Fruit fly (Drosophila melanogaster) whole organism, embryonic: ENCODE results near the gene CG1638.
A peak's percentile ranks its signal among the peaks of the same experiment; 100 is the strongest.

Experiments used
- Atf3 ChIP-seq: fragments of 200-800 bp; sonication (Bioruptor generic); optimal IDR thresholded peaks from 3 replicates; lab custom pipeline; 2016; ENCODE audit warnings: missing biosample characterization, missing genetic modification characterization
- CG12744 ChIP-seq: fragments of 200-800 bp; sonication (Bioruptor generic); optimal IDR thresholded peaks from 2 replicates; lab custom pipeline; 2016; ENCODE audit warnings: missing biosample characterization, missing genetic modification characterization
- CG1602 ChIP-seq: fragments of 200-800 bp; sonication (Bioruptor generic); optimal IDR thresholded peaks from 3 replicates; lab custom pipeline; 2016; ENCODE audit warnings: missing biosample characterization, missing genetic modification characterization
- CG17359 ChIP-seq: fragments of 200-800 bp; sonication (Bioruptor generic); optimal IDR thresholded peaks from 3 replicates; lab custom pipeline; 2018; ENCODE audit warnings: missing biosample characterization, mild to moderate bottlenecking, missing genetic modification characterization, moderate library complexity
- CG1792 ChIP-seq: fragments of 200-800 bp; sonication (Bioruptor generic); optimal IDR thresholded peaks from 2 replicates; lab custom pipeline; 2016; ENCODE audit warnings: missing biosample characterization, missing genetic modification characterization
- CG18011 ChIP-seq: fragments of 200-800 bp; sonication (Bioruptor generic); optimal IDR thresholded peaks from 2 replicates; lab custom pipeline; 2017; ENCODE audit warnings: missing biosample characterization, missing genetic modification characterization, mild to moderate bottlenecking, moderate library complexity, missing genotype
- CG18476 ChIP-seq: fragments of 200-800 bp; sonication (Bioruptor generic); optimal IDR thresholded peaks from 2 replicates; lab custom pipeline; 2016; ENCODE audit warnings: missing biosample characterization, mild to moderate bottlenecking, missing genetic modification characterization
- CG2712 ChIP-seq: fragments of 200-800 bp; optimal IDR thresholded peaks from 3 replicates; lab custom pipeline; 2019; ENCODE audit warnings: missing biosample characterization, mild to moderate bottlenecking, missing genetic modification characterization, moderate library complexity
- CG30431 ChIP-seq: fragments of 200-800 bp; sonication (Bioruptor generic); optimal IDR thresholded peaks from 2 replicates; lab custom pipeline; 2017; ENCODE audit warnings: missing biosample characterization, missing genetic modification characterization
- CG3163 ChIP-seq: fragments of 200-800 bp; sonication (Bioruptor generic); optimal IDR thresholded peaks from 3 replicates; lab custom pipeline; 2016; ENCODE audit warnings: missing biosample characterization, missing genetic modification characterization
- CG32772 ChIP-seq: fragments of 200-800 bp; sonication (Bioruptor generic); IDR thresholded peaks from 2 replicates; pipeline ENCODE4 v1.3.6; 2022; ENCODE audit warnings: missing biosample characterization, missing genetic modification characterization
- CG3847 ChIP-seq: fragments of 200-800 bp; sonication (Bioruptor generic); IDR thresholded peaks from 2 replicates; pipeline ENCODE4 v1.3.6; 2022; ENCODE audit warnings: missing biosample characterization, missing genetic modification characterization
- CG4854 ChIP-seq: fragments of 200-800 bp; sonication (Bioruptor generic); optimal IDR thresholded peaks from 2 replicates; lab custom pipeline; 2016; ENCODE audit warnings: missing biosample characterization, missing genetic modification characterization, inconsistent platforms
- CG7786 ChIP-seq: fragments of 200-800 bp; sonication (Bioruptor generic); optimal IDR thresholded peaks from 2 replicates; lab custom pipeline; 2016; ENCODE audit warnings: missing biosample characterization, missing genetic modification characterization
- CG7963 ChIP-seq: fragments of 200-800 bp; sonication (Bioruptor generic); IDR thresholded peaks from 3 replicates; pipeline ENCODE4 v1.3.6; 2022; ENCODE audit warnings: missing biosample characterization, missing genetic modification characterization; ENCODE audit not compliant: partially characterized antibody
- CG8290 ChIP-seq, 3 experiments: fragments of 200-800 bp; sonication (Bioruptor generic); optimal IDR thresholded peaks; 2 replicates each; lab custom pipeline; 2016 to 2019; ENCODE audit warnings: missing biosample characterization in 3 of 3, missing genetic modification characterization in 3 of 3, mild to moderate bottlenecking in 2 of 3, moderate library complexity in 1 of 3
- CG8388 ChIP-seq: fragments of 200-800 bp; sonication (Bioruptor generic); optimal IDR thresholded peaks from 2 replicates; lab custom pipeline; 2019; ENCODE audit warnings: missing biosample characterization, mild to moderate bottlenecking, missing genetic modification characterization, moderate library complexity
- CG8478 ChIP-seq: fragments of >200 bp; optimal IDR thresholded peaks from 2 replicates; lab custom pipeline; 2018
- CG9797 ChIP-seq: fragments of 200-800 bp; sonication (Bioruptor generic); optimal IDR thresholded peaks from 3 replicates; lab custom pipeline; 2018; ENCODE audit warnings: missing biosample characterization, mild to moderate bottlenecking, missing genetic modification characterization
- CTCF ChIP-seq: fragments of 200-800 bp; sonication (Bioruptor generic); optimal IDR thresholded peaks from 2 replicates; lab custom pipeline; 2017; ENCODE audit warnings: missing biosample characterization, mild to moderate bottlenecking, missing genetic modification characterization, moderate library complexity
- Dad ChIP-seq: fragments of 200-800 bp; sonication (Bioruptor generic); optimal IDR thresholded peaks from 3 replicates; lab custom pipeline; 2016; ENCODE audit warnings: missing biosample characterization, missing genetic modification characterization
- Dbx ChIP-seq: fragments of 200-800 bp; sonication (Bioruptor generic); IDR thresholded peaks from 3 replicates; pipeline ENCODE4 v1.3.6; 2022; ENCODE audit warnings: missing biosample characterization, missing genetic modification characterization
- Dfd ChIP-seq, 2 experiments: fragments of >200 bp; optimal IDR thresholded peaks; 2 replicates each; lab custom pipeline; 2017; ENCODE audit warnings: missing biosample characterization in 2 of 2, missing genetic modification characterization in 2 of 2
- Dref ChIP-seq: fragments of 200-800 bp; sonication (Bioruptor generic); IDR thresholded peaks from 2 replicates; pipeline ENCODE4 v1.3.6; 2022; ENCODE audit warnings: missing biosample characterization, missing genetic modification characterization
- HLH4C ChIP-seq: fragments of 200-800 bp; sonication (Bioruptor generic); IDR thresholded peaks from 3 replicates; pipeline ENCODE4 v1.3.6; 2022; ENCODE audit warnings: missing biosample characterization, missing genetic modification characterization; ENCODE audit not compliant: partially characterized antibody
- Hmx ChIP-seq: fragments of 200-800 bp; sonication (Bioruptor generic); optimal IDR thresholded peaks from 2 replicates; lab custom pipeline; 2016; ENCODE audit warnings: missing biosample characterization, missing genetic modification characterization
- Med ChIP-seq: fragments of 200-800 bp; sonication (Bioruptor generic); peaks from one replicate; lab custom pipeline; 2016; ENCODE audit warnings: missing biosample characterization, missing genetic modification characterization, mild to moderate bottlenecking, inconsistent platforms, moderate library complexity
- Meics ChIP-seq: fragments of 200-800 bp; sonication (Bioruptor generic); optimal IDR thresholded peaks from 2 replicates; lab custom pipeline; 2017; ENCODE audit warnings: missing biosample characterization, mild to moderate bottlenecking, missing genetic modification characterization
- Mes4 ChIP-seq: fragments of 200-800 bp; sonication (Bioruptor generic); optimal IDR thresholded peaks from 2 replicates; lab custom pipeline; 2016; ENCODE audit warnings: missing biosample characterization, missing genetic modification characterization
- NC2α ChIP-seq: fragments of 200-800 bp; sonication (Bioruptor generic); optimal IDR thresholded peaks from 2 replicates; lab custom pipeline; 2016; ENCODE audit warnings: missing biosample characterization, missing genetic modification characterization
- Vsx1 ChIP-seq: fragments of 200-800 bp; sonication (Bioruptor generic); optimal IDR thresholded peaks from 2 replicates; lab custom pipeline; 2017; ENCODE audit warnings: missing biosample characterization, mild to moderate bottlenecking, missing genetic modification characterization, missing genetic modification reagents
- abd-A ChIP-seq: fragments of 200-800 bp; sonication (Bioruptor generic); optimal IDR thresholded peaks from 3 replicates; lab custom pipeline; 2019; ENCODE audit warnings: missing biosample characterization, mild to moderate bottlenecking, missing genetic modification characterization, moderate library complexity
- ap ChIP-seq: fragments of 200-800 bp; sonication (Bioruptor generic); IDR thresholded peaks from 2 replicates; pipeline ENCODE4 v1.3.6; 2022; ENCODE audit warnings: missing biosample characterization, missing genetic modification characterization
- chm ChIP-seq: fragments of 200-800 bp; sonication (Bioruptor generic); IDR thresholded peaks from 2 replicates; pipeline ENCODE4 v1.3.6; 2022; ENCODE audit warnings: missing biosample characterization, missing genetic modification characterization
- crc ChIP-seq: fragments of 200-800 bp; sonication (Bioruptor generic); optimal IDR thresholded peaks from 2 replicates; lab custom pipeline; 2016; ENCODE audit warnings: missing biosample characterization, missing genetic modification characterization
- croc ChIP-seq: fragments of 200-800 bp; sonication (Bioruptor generic); conservative IDR thresholded peaks from 3 replicates; pipeline ENCODE4 v1.3.6; 2022; ENCODE audit warnings: missing biosample characterization, missing genetic modification characterization
- da ChIP-seq: fragments of 200-800 bp; sonication (Bioruptor generic); optimal IDR thresholded peaks from 2 replicates; lab custom pipeline; 2016; ENCODE audit warnings: missing biosample characterization, missing genetic modification characterization
- fu2 ChIP-seq: fragments of 200-800 bp; sonication (Bioruptor generic); optimal IDR thresholded peaks from 2 replicates; lab custom pipeline; 2016; ENCODE audit warnings: missing biosample characterization, missing genetic modification characterization
- gce ChIP-seq: fragments of 200-800 bp; sonication (Bioruptor generic); IDR thresholded peaks from 3 replicates; pipeline ENCODE4 v1.3.6; 2022; ENCODE audit warnings: missing biosample characterization, missing genetic modification characterization
- gcm ChIP-seq: fragments of 200-800 bp; sonication (Bioruptor generic); optimal IDR thresholded peaks from 2 replicates; lab custom pipeline; 2019; ENCODE audit warnings: missing biosample characterization, mild to moderate bottlenecking, missing genetic modification characterization, moderate library complexity
- grau ChIP-seq: fragments of 200-800 bp; optimal IDR thresholded peaks from 3 replicates; lab custom pipeline; 2019; ENCODE audit warnings: missing biosample characterization, mild to moderate bottlenecking, missing genetic modification characterization, moderate library complexity
- ham ChIP-seq: fragments of 200-800 bp; sonication (Bioruptor generic); IDR thresholded peaks from 2 replicates; pipeline ENCODE4 v1.3.6; 2022; ENCODE audit warnings: missing biosample characterization, missing genetic modification characterization
- hkb ChIP-seq, 2 experiments: fragments of 200-800 bp in 1 of 2; fragments of >200 bp in 1 of 2; sonication (Bioruptor generic) in 1 of 2; IDR thresholded peaks in 1 of 2; optimal IDR thresholded peaks in 1 of 2; 2 replicates each; pipeline versions ENCODE4 v1.3.6 to Lab custom; 2017 to 2022; ENCODE audit warnings: missing biosample characterization in 1 of 2, missing genetic modification characterization in 1 of 2
- jigr1 ChIP-seq: fragments of 200-800 bp; sonication (Bioruptor generic); IDR thresholded peaks from 3 replicates; pipeline ENCODE4 v1.3.6; 2022; ENCODE audit warnings: missing biosample characterization, missing genetic modification characterization
- jing ChIP-seq: fragments of 200-800 bp; sonication (Bioruptor generic); optimal IDR thresholded peaks from 2 replicates; lab custom pipeline; 2018; ENCODE audit warnings: missing biosample characterization, mild to moderate bottlenecking, missing genetic modification characterization
- mld ChIP-seq: fragments of 200-800 bp; sonication (Bioruptor generic); IDR thresholded peaks from 3 replicates; pipeline ENCODE4 v1.3.6; 2022; ENCODE audit warnings: missing biosample characterization, missing genetic modification characterization; ENCODE audit not compliant: partially characterized antibody
- nerfin-2 ChIP-seq: fragments of 200-800 bp; sonication (Bioruptor generic); IDR thresholded peaks from 2 replicates; pipeline ENCODE4 v1.3.6; 2022; ENCODE audit warnings: missing biosample characterization, missing genetic modification characterization; ENCODE audit not compliant: partially characterized antibody
- odd ChIP-seq: fragments of 200-800 bp; sonication (Bioruptor generic); optimal IDR thresholded peaks from 2 replicates; lab custom pipeline; 2017; ENCODE audit warnings: missing biosample characterization, mild to moderate bottlenecking, missing genetic modification characterization
- repo ChIP-seq: fragments of 200-800 bp; sonication (Bioruptor generic); optimal IDR thresholded peaks from 2 replicates; lab custom pipeline; 2016; ENCODE audit warnings: missing biosample characterization, missing genetic modification characterization
- sima ChIP-seq: fragments of 200-800 bp; sonication (Bioruptor generic); optimal IDR thresholded peaks from 2 replicates; lab custom pipeline; 2016; ENCODE audit warnings: missing biosample characterization, missing genetic modification characterization
- usp ChIP-seq: fragments of >200 bp; optimal IDR thresholded peaks from 2 replicates; lab custom pipeline; 2017; ENCODE audit warnings: missing biosample characterization, missing genetic modification characterization
- wek ChIP-seq: fragments of 200-800 bp; sonication (Bioruptor generic); optimal IDR thresholded peaks from 3 replicates; lab custom pipeline; 2018; ENCODE audit warnings: missing biosample characterization, mild to moderate bottlenecking, missing genetic modification characterization, moderate library complexity

CG1638 gene

dm6 chr3R:31571885-31572292 lies 18.5 kb upstream of the CG1638 start, which contains the start of gene gammaCOP (continued):
- TF ChIP-seq CG4854 (GFP tag; lab: Kevin White, UChicago): no peak
- TF ChIP-seq Atf3 (GFP tag; lab: Kevin White, UChicago): no peak
- TF ChIP-seq CG9797 (GFP tag; lab: Kevin White, UChicago): no peak
- TF ChIP-seq repo (GFP tag; lab: Kevin White, UChicago): no peak
- peak; percentile 79 for TF ChIP-seq Med
- no peak for TF ChIP-seq CG30431 (GFP tag; lab: Kevin White, UChicago)
- TF ChIP-seq usp (GFP tag; lab: Kevin White, UChicago): no peak
- TF ChIP-seq croc: no peak
- TF ChIP-seq Hmx: no peak
- no peak for TF ChIP-seq CG3163 (GFP tag; lab: Kevin White, UChicago)
- no peak for TF ChIP-seq CG32772 (GFP tag; lab: Robert Waterston, UW)
- no peak for TF ChIP-seq fu2 (GFP tag; lab: Kevin White, UChicago)
- TF ChIP-seq CG17359: no peak
- no peak for TF ChIP-seq Dbx
- TF ChIP-seq CG3847 (GFP tag; lab: Robert Waterston, UW): no peak
- TF ChIP-seq CG8388 (GFP tag; lab: Kevin White, UChicago): no peak
- no peak for TF ChIP-seq Vsx1 (GFP tag; lab: Kevin White, UChicago)
- TF ChIP-seq wek (GFP tag; lab: Kevin White, UChicago): no peak
- TF ChIP-seq HLH4C (GFP tag; lab: Robert Waterston, UW): peak; percentile 92
- TF ChIP-seq CG2712 (tag; lab: Kevin White, UChicago): peak; percentile 36
- TF ChIP-seq Meics (GFP tag; lab: Kevin White, UChicago): no peak
- TF ChIP-seq grau (tag; lab: Kevin White, UChicago): peak; percentile 2
- no peak for TF ChIP-seq CG12744 (GFP tag; lab: Kevin White, UChicago)
- no peak for TF ChIP-seq Dfd (GFP tag; optimal IDR thresholded peaks at IDR 0.05; lab: Kevin White, UChicago)
- no peak for TF ChIP-seq hkb (optimal IDR thresholded peaks at IDR 0.05; lab: Kevin White, UChicago)
- no peak for TF ChIP-seq hkb (GFP tag; IDR thresholded peaks at IDR 0.05; lab: Robert Waterston, UW)
- TF ChIP-seq sima (GFP tag; lab: Kevin White, UChicago): no peak
- no peak for TF ChIP-seq CG1602 (GFP tag; lab: Kevin White, UChicago)
- TF ChIP-seq ham (GFP tag; lab: Robert Waterston, UW): no peak
- no peak for TF ChIP-seq CG18476 (GFP tag; lab: Kevin White, UChicago)
- peak; percentile 21 for TF ChIP-seq CG8290 (GFP tag; optimal IDR thresholded peaks at IDR 0.05; lab: Kevin White, UChicago)
- TF ChIP-seq CG8290 (tag; optimal IDR thresholded peaks at IDR 0.05; lab: Kevin White, UChicago): no peak
- peak; percentile 78; the same call in 1 of the 2 replicates for TF ChIP-seq Dref (GFP tag; lab: Robert Waterston, UW)
- TF ChIP-seq Mes4: no peak
- no peak for TF ChIP-seq CG8478 (lab: Kevin White, UChicago)
- no peak for TF ChIP-seq da
- no peak for TF ChIP-seq CG7786 (GFP tag; lab: Kevin White, UChicago)
- peak; percentile 69; the same call in 1 of the 3 replicates for TF ChIP-seq CG7963 (GFP tag; lab: Robert Waterston, UW)
- no peak for TF ChIP-seq jigr1 (GFP tag; lab: Robert Waterston, UW)
- TF ChIP-seq gcm (GFP tag; lab: Kevin White, UChicago): peak; percentile 15
- no peak for TF ChIP-seq crc (GFP tag; lab: Kevin White, UChicago)
- TF ChIP-seq mld (GFP tag; lab: Robert Waterston, UW): peak; percentile 36; the same call in 1 of the 3 replicates
- no peak for TF ChIP-seq chm
- no peak for TF ChIP-seq CG18011 (GFP tag; lab: Kevin White, UChicago)
- TF ChIP-seq CG1792: no peak
- TF ChIP-seq nerfin-2 (GFP tag; lab: Robert Waterston, UW): peak; percentile 79
- TF ChIP-seq Dad (GFP tag; lab: Kevin White, UChicago): no peak
- no peak for TF ChIP-seq gce (GFP tag; lab: Robert Waterston, UW)
- TF ChIP-seq abd-A (tag; lab: Kevin White, UChicago): no peak
- TF ChIP-seq CTCF (GFP tag; lab: Kevin White, UChicago): no peak
- no peak for TF ChIP-seq ap (GFP tag; lab: Robert Waterston, UW)
- TF ChIP-seq odd (GFP tag; lab: Kevin White, UChicago): no peak
- no peak for TF ChIP-seq NC2α (GFP tag; lab: Kevin White, UChicago)
- no peak for TF ChIP-seq jing (GFP tag; lab: Kevin White, UChicago)
